Worm (Caenorhabditis elegans) whole organism, L3 larva: ENCODE data around the gene fbxa-222.
"Not testable (repeated sequence)": the region's sequence is repeated elsewhere in the genome, so short reads cannot be mapped to it uniquely, and the experiment has no call there.

Experiments
- ZK546.5 ChIP-seq: sonication (generic microtip); optimal IDR thresholded peaks from 2 replicates; lab custom pipeline; 2017; ENCODE audit warnings: missing biosample characterization, missing genetic modification characterization
- aly-2 ChIP-seq: fragments of 150-350 bp; optimal IDR thresholded peaks from 2 replicates; lab custom pipeline; 2014; ENCODE audit warnings: missing biosample characterization, missing genetic modification characterization
- ceh-16 ChIP-seq: sonication (generic microtip); optimal IDR thresholded peaks from 2 replicates; lab custom pipeline; 2017; ENCODE audit warnings: missing biosample characterization, missing genetic modification characterization
- ceh-28 ChIP-seq: fragments of 150-350 bp; optimal IDR thresholded peaks from 2 replicates; lab custom pipeline; 2014; ENCODE audit warnings: missing biosample characterization, missing genetic modification reagents, missing genetic modification characterization
- ceh-82 ChIP-seq: fragments of 150-350 bp; optimal IDR thresholded peaks from 2 replicates; lab custom pipeline; 2014; ENCODE audit warnings: missing biosample characterization, missing genetic modification characterization
- egl-27 ChIP-seq: sonication (generic microtip); optimal IDR thresholded peaks from 4 replicates; lab custom pipeline; 2017; ENCODE audit warnings: missing biosample characterization, missing genetic modification reagents, missing genetic modification characterization
- egl-5 ChIP-seq: fragments of 150-350 bp; optimal IDR thresholded peaks from 2 replicates; lab custom pipeline; 2017; ENCODE audit warnings: missing biosample characterization, missing genetic modification reagents, missing genetic modification characterization, inconsistent platforms
- elt-1 ChIP-seq: fragments of 150-350 bp; optimal IDR thresholded peaks from 2 replicates; lab custom pipeline; 2014; ENCODE audit warnings: missing biosample characterization, missing genetic modification characterization
- elt-2 ChIP-seq: sonication (generic microtip); optimal IDR thresholded peaks from 2 replicates; lab custom pipeline; 2016; ENCODE audit warnings: missing genetic modification reagents, mild to moderate bottlenecking, missing genetic modification characterization, missing compliant biosample characterization
- eor-1 ChIP-seq, 2 experiments: fragments of 150-350 bp; optimal IDR thresholded peaks; 2 replicates each; lab custom pipeline; 2014 to 2018; ENCODE audit warnings: missing biosample characterization in 2 of 2, missing genetic modification characterization in 2 of 2
- fkh-2 ChIP-seq: fragments of 150-350 bp; optimal IDR thresholded peaks from 2 replicates; lab custom pipeline; 2014; ENCODE audit warnings: missing biosample characterization, missing genetic modification reagents, missing genetic modification characterization
- fos-1 ChIP-seq: fragments of 150-350 bp; optimal IDR thresholded peaks from 2 replicates; lab custom pipeline; 2014; ENCODE audit warnings: missing biosample characterization, missing genetic modification characterization
- hmg-11 ChIP-seq: sonication (generic microtip); optimal IDR thresholded peaks from 2 replicates; lab custom pipeline; 2016; ENCODE audit warnings: missing genetic modification characterization, missing compliant biosample characterization
- lin-15B ChIP-seq: fragments of 150-350 bp; optimal IDR thresholded peaks from 2 replicates; lab custom pipeline; 2014; ENCODE audit warnings: missing biosample characterization, missing genetic modification characterization
- lin-39 ChIP-seq: fragments of 150-350 bp; optimal IDR thresholded peaks from 2 replicates; lab custom pipeline; 2018; ENCODE audit warnings: missing biosample characterization, missing genetic modification reagents, missing genetic modification characterization
- lsy-12 ChIP-seq: sonication (generic microtip); optimal IDR thresholded peaks from 2 replicates; lab custom pipeline; 2016; ENCODE audit warnings: mild to moderate bottlenecking, missing genetic modification characterization, missing compliant biosample characterization
- mml-1 ChIP-seq: fragments of 150-350 bp; sonication (generic microtip); optimal IDR thresholded peaks from 3 replicates; lab custom pipeline; 2014; ENCODE audit warnings: missing biosample characterization, missing genetic modification characterization
- nfya-1 ChIP-seq: sonication (generic microtip); optimal IDR thresholded peaks from 2 replicates; lab custom pipeline; 2017; ENCODE audit warnings: missing genetic modification characterization, mild to moderate bottlenecking, missing compliant biosample characterization, antibody characterized with exemption, moderate library complexity; ENCODE audit not compliant: insufficient read depth
- nhr-11 ChIP-seq: fragments of 150-350 bp; optimal IDR thresholded peaks from 2 replicates; lab custom pipeline; 2014; ENCODE audit warnings: missing biosample characterization, missing genetic modification characterization
- nhr-23 ChIP-seq: fragments of 150-350 bp; optimal IDR thresholded peaks from 2 replicates; lab custom pipeline; 2014; ENCODE audit warnings: missing biosample characterization, missing genetic modification reagents, missing genetic modification characterization
- nhr-237 ChIP-seq: fragments of 150-350 bp; optimal IDR thresholded peaks from 2 replicates; lab custom pipeline; 2014; ENCODE audit warnings: missing biosample characterization, missing genetic modification characterization
- nhr-25 ChIP-seq: sonication (generic microtip); optimal IDR thresholded peaks from 2 replicates; lab custom pipeline; 2017; ENCODE audit warnings: missing biosample characterization, missing genetic modification characterization
- nhr-67 ChIP-seq: fragments of 150-350 bp; optimal IDR thresholded peaks from 2 replicates; lab custom pipeline; 2014; ENCODE audit warnings: missing biosample characterization, missing genetic modification characterization
- nhr-76 ChIP-seq: fragments of 150-350 bp; sonication (generic microtip); optimal IDR thresholded peaks from 5 replicates; lab custom pipeline; 2014; ENCODE audit warnings: missing biosample characterization, missing genetic modification characterization
- nhr-77 ChIP-seq: fragments of 150-350 bp; optimal IDR thresholded peaks from 2 replicates; lab custom pipeline; 2014; ENCODE audit warnings: missing biosample characterization, missing genetic modification characterization
- pqm-1 ChIP-seq: fragments of 150-350 bp; optimal IDR thresholded peaks from 2 replicates; lab custom pipeline; 2017; ENCODE audit warnings: missing biosample characterization, missing genetic modification characterization, inconsistent platforms
- sea-2 ChIP-seq: fragments of 150-350 bp; sonication (generic microtip); optimal IDR thresholded peaks from 4 replicates; lab custom pipeline; 2014; ENCODE audit warnings: missing biosample characterization, missing genetic modification reagents, missing genetic modification characterization
- tbx-2 ChIP-seq: sonication (generic microtip); optimal IDR thresholded peaks from 2 replicates; lab custom pipeline; 2016; ENCODE audit warnings: mild to moderate bottlenecking, missing genetic modification characterization, missing compliant biosample characterization
- unc-39 ChIP-seq: sonication (generic microtip); optimal IDR thresholded peaks from 4 replicates; lab custom pipeline; 2017; ENCODE audit warnings: missing biosample characterization, missing genetic modification characterization
- ztf-11 ChIP-seq: fragments of 150-350 bp; optimal IDR thresholded peaks from 2 replicates; lab custom pipeline; 2014; ENCODE audit warnings: missing biosample characterization, missing genetic modification characterization
- ztf-4 ChIP-seq: fragments of 150-350 bp; optimal IDR thresholded peaks from 2 replicates; lab custom pipeline; 2014; ENCODE audit warnings: missing biosample characterization, missing genetic modification characterization

fbxa-222 gene

DNA sequence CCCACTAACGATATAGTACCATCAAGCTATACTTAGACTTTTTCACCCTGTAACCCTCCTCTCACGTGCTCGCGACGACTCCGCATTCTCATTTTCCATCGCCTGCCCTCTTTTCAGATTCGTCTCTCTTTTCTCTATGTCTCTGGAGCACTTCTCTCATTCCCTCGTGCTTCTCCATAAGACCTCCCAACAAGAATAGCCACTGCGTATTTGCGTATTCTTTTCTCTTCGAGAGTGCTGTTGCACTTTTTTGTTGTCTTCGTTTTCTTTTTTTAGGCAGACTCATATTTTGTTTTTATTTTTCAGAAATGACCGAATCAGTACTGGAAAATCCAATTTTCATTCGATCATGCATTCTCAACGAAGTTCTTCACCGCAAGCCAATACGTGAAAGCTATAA, at the start of gene fbxa-222:
fbxa-222 (plus strand) TSS at position 301 of the 400 bp plus-strand sequence.
- TF ChIP-seq ceh-82 (no peak), lin-15B (tag; lab: Kevin White, UChicago) (no peak), ztf-11 (no peak), pqm-1 (tag; lab: Kevin White, UChicago) (no peak), ztf-4 (no peak), nhr-23 (tag; lab: Kevin White, UChicago) (no peak), elt-1 (tag; lab: Kevin White, UChicago) (no peak), elt-2 (no peak), lsy-12 (tag; lab: Kevin White, UChicago) (no peak)

DNA sequence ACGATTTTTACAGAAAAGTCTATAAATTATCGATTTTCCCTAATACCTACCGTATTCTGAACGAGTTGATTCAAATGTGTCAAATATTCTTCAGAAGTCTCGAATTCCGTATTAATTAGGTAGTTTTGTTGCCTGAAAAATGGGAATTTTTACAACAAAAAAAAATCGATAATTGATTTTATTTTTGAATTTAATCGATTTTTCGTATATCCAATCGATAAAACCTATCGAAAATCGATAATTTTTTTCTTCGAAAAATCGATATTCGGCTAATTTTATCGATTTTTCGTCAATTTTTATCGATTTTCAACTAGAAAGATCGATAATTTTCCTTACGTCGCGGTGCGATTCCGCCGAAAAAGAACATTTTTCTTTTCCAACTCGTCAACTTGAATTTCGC, 32.6 kb upstream of the fbxa-222 start:
- no peak for TF ChIP-seq fkh-2 (tag; lab: Kevin White, UChicago)
- no peak for TF ChIP-seq sea-2 (GFP tag; lab: Kevin White, UChicago)
- peak; percentile 84 for TF ChIP-seq ceh-28 (tag; lab: Kevin White, UChicago)
- TF ChIP-seq unc-39 (tag; lab: Kevin White, UChicago), result no peak
- TF ChIP-seq nhr-67 (tag; lab: Kevin White, UChicago), result no peak
- no peak for TF ChIP-seq elt-2

DNA sequence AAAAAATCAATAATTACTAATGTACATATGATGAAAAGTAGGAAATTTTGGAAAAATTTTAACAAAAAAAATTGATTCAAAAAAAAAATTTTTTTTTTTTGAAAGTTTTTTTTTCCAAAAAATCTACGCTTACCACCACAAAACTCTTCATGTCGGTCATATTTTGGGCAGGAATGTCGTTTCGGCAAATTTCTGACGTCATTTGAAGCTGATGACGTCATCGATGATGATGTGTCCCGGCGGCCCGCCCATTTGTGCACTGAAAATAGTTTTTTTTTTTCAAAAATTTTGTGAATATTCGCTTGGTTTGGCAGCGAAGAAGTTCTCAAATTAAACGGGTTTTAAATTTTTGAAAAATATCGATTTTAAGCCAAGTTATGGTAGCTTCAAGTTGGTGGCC, 28.3 kb upstream of the fbxa-222 start:
- TF ChIP-seq nhr-67 (tag; lab: Kevin White, UChicago), result no peak
- TF ChIP-seq nfya-1 (tag; lab: Kevin White, UChicago), result no peak
- no peak for TF ChIP-seq egl-5
- no peak for TF ChIP-seq ceh-82
- TF ChIP-seq fos-1 (tag; lab: Kevin White, UChicago), result no peak
- TF ChIP-seq eor-1 (tag; optimal IDR thresholded peaks at IDR 0.05; lab: Kevin White, UChicago), result no peak
- TF ChIP-seq, all 47 proteins: peak for 0

DNA sequence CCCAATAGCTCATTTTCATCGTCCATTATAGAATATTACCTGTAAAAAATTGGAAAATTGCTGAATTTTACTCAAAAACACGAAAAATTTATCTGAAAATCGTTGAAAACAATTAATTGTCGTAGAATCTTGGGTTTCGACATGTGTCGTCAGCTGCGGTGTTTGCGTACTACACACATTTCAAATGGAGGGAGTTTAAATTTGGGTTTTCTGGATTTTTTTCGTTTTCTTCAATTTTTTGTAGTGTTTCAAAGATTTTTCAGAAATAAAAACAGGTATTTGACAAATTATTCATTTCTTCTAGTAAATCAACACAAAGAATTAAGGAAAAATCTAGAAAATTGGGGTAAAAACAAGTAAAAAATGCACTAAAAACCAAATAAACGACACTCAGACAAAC, 12.4 kb upstream of the fbxa-222 start, which contains the start of gene Y73B3A.4:
Y73B3A.4 (minus strand) TSS at position 41 of the 400 bp plus-strand sequence.
- not testable (repeated sequence) for TF ChIP-seq nhr-237, nhr-25, tbx-2 (tag; lab: Kevin White, UChicago)

DNA sequence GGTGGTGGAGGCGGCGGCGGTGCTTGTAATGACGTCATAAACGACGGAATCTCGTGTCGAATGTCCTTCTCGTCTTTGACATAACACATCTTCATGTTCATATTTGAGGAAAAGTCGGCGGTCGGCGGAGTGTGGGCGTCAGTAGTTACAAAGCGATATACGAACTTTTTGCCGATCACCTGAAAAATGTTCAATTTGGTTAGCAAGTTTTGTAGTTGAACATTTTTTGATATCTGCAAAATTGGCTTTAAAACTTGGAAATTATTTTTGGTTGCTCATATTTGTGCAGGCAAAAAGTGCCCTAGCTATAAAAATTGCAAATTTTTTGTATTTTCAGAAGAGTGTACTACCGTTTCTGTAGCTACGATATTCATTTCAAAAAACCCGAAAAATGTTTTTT, 8.3 kb upstream of the fbxa-222 start, which contains the start of gene elk-2:
elk-2 (minus strand) TSS at position 101 of the 400 bp plus-strand sequence.
- TF ChIP-seq hmg-11 (tag; lab: Kevin White, UChicago); nhr-77; ZK546.5 (tag; lab: Kevin White, UChicago): not testable (repeated sequence)

DNA sequence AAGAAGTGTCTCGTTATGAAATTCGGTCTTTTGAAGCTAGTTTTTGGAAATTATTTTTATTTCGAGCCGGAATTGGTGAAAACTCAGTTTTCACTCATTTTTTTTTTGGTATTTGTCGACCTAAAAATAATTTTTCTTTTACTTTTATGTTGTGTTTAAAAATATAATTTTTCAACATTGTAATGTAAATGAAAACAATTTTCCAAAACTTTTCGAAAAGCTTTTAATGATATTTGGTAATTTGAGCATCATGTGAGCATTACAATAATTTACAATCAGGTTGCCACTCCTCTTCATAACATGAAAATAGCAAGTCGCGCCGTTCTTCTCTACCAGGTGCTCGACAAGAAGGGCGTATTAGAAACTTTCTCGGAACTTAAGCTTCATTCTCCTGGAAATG, 2.8 kb upstream of the fbxa-222 start, which contains the start of gene fbxa-221:
fbxa-221 (plus strand) TSS at position 301 of the 400 bp plus-strand sequence.
- TF ChIP-seq lsy-12 (tag; lab: Kevin White, UChicago); ztf-11; mml-1 (tag; lab: Kevin White, UChicago): not testable (repeated sequence)
- TF ChIP-seq, all 47 proteins: peak for 0; not testable (repeated sequence) for 47

DNA sequence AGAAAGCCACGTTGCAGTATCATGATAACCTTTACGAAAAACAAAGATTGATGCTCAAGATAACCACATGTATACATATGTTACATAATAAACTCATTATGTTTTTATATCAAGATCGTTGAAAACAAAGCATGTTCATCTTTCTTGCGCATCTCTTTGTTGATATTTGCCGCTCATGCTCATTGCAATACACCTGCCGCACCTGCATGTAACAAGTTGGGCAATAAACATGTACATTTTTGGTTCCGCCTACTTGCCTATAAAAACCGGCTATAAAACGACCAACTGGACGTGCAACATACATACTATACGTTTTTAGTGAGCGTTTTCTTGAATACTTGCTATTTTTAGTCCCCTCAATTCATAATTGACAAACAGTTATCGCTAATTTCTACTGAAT, 2.2 kb downstream of the fbxa-222 start, which contains the start of gene fbxa-16:
fbxa-16 (plus strand) TSS at position 301 of the 400 bp plus-strand sequence.
- TF ChIP-seq nhr-76, nhr-23, ceh-16 (tag; lab: Kevin White, UChicago): not testable (repeated sequence)

DNA sequence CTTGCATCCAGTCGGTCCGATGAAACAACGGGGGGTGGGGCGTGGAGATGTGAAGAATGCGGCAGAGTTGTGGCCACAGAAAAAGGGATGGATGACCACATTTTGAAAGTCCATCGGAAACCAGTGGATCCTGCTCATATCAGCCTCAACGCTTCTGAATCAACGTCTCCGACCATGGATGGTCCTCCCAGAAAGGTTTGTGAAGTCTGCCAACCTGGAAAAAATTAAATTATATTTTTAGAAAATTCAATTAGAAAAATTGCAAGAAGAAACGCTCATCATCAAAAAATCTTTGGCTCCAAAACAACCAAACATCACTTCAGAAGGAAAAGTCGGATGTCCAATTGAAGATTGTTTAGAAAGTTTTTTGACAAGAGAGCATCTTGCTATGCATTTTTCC, 24.0 kb downstream of the fbxa-222 start, which contains the start of gene Y73B3A.8:
Y73B3A.8 (minus strand) TSS at position 101 of the 400 bp plus-strand sequence.
- TF ChIP-seq nhr-77 (no peak), ZK546.5 (tag; lab: Kevin White, UChicago) (no peak), elt-1 (tag; lab: Kevin White, UChicago) (no peak), tbx-2 (tag; lab: Kevin White, UChicago) (no peak), nhr-11 (tag; lab: Kevin White, UChicago) (no peak), elt-2 (no peak), aly-2 (tag; lab: Kevin White, UChicago) (no peak), ztf-11 (no peak), egl-5 (no peak), lin-39 (tag; lab: Kevin White, UChicago) (no peak), nhr-67 (tag; lab: Kevin White, UChicago) (no peak), egl-27 (tag; lab: Kevin White, UChicago) (no peak), hmg-11 (tag; lab: Kevin White, UChicago) (no peak)
